Worm (Caenorhabditis elegans): ENCODE data around the gene C06B8.7.
A peak's percentile ranks its signal among the peaks of the same experiment; 100 is the strongest.

ce11 chrV:15497731-15498130, 803 bp upstream of the C06B8.7 start:
- TF ChIP-seq snpc-4 (GFP tag; optimal IDR thresholded peaks at IDR 0.05) (no peak), snpc-4 (tag; optimal IDR thresholded peaks at IDR 0.05) (peak in 2 of 4 experiments; percentile 27 to 54), B0035.1 (tag; optimal IDR thresholded peaks at IDR 0.05) (no peak), Y79H2A.3 (GFP tag; conservative IDR thresholded peaks at IDR 0.05) (no peak), nfya-1 (tag; optimal IDR thresholded peaks at IDR 0.05; ENCODE audit: borderline replicate concordance, insufficient read depth) (no peak), lag-1 (GFP tag; IDR thresholded peaks at IDR 0.05) (no peak), mcd-1 (GFP tag; IDR thresholded peaks at IDR 0.05) (no peak), madf-10 (tag; optimal IDR thresholded peaks at IDR 0.05) (no peak), ceh-40 (GFP tag; IDR thresholded peaks at IDR 0.05) (no peak), B0336.3 (GFP tag; IDR thresholded peaks at IDR 0.05) (no peak), pha-4 (tag; optimal IDR thresholded peaks at IDR 0.05) (peak; percentile 74), nhr-120 (GFP tag; IDR thresholded peaks at IDR 0.05) (no peak), repo-1 (tag; optimal IDR thresholded peaks at IDR 0.05) (no peak)
